Worm (Caenorhabditis elegans) whole organism, late embryonic: ENCODE measurements around the gene R09H10.1.

Source experiments
- C08G9.2 ChIP-seq: sonication (generic microtip); optimal IDR thresholded peaks from 2 replicates; lab custom pipeline; 2016; ENCODE audit warnings: mild to moderate bottlenecking, missing genetic modification characterization, moderate library complexity, missing compliant biosample characterization
- ama-1 ChIP-seq: fragments of 150-350 bp; optimal IDR thresholded peaks from 2 replicates; lab custom pipeline; 2014
- ceh-22 ChIP-seq: sonication (generic microtip); optimal IDR thresholded peaks from 2 replicates; lab custom pipeline; 2017; ENCODE audit warnings: missing biosample characterization, missing genetic modification characterization
- ceh-30 ChIP-seq: fragments of 150-350 bp; optimal IDR thresholded peaks from 2 replicates; lab custom pipeline; 2014; ENCODE audit warnings: missing biosample characterization, missing genetic modification characterization
- ceh-31 ChIP-seq: sonication (generic microtip); optimal IDR thresholded peaks from 2 replicates; lab custom pipeline; 2016; ENCODE audit warnings: missing genetic modification characterization, missing compliant biosample characterization
- ceh-34 ChIP-seq: sonication (generic microtip); optimal IDR thresholded peaks from 2 replicates; lab custom pipeline; 2016; ENCODE audit warnings: mild to moderate bottlenecking, missing genetic modification characterization, missing compliant biosample characterization
- ceh-45 ChIP-seq: fragments of 200-800 bp; sonication (Bioruptor generic); IDR thresholded peaks from 2 replicates; pipeline ENCODE4 v1.3.6; 2022; ENCODE audit warnings: missing genetic modification reagents, missing genetic modification characterization, missing compliant biosample characterization
- ceh-9 ChIP-seq: sonication (generic microtip); optimal IDR thresholded peaks from 2 replicates; lab custom pipeline; 2016; ENCODE audit warnings: mild to moderate bottlenecking, missing genetic modification characterization, inconsistent platforms, missing compliant biosample characterization
- che-1 ChIP-seq: sonication (generic microtip); optimal IDR thresholded peaks from 2 replicates; lab custom pipeline; 2016; ENCODE audit warnings: mild to moderate bottlenecking, missing genetic modification characterization, missing compliant biosample characterization
- dve-1 ChIP-seq: sonication (generic microtip); optimal IDR thresholded peaks from 2 replicates; lab custom pipeline; 2017; ENCODE audit warnings: antibody characterized with exemption, mild to moderate bottlenecking, missing genetic modification characterization, missing compliant biosample characterization
- elt-4 ChIP-seq: sonication (generic microtip); optimal IDR thresholded peaks from 2 replicates; lab custom pipeline; 2016; ENCODE audit warnings: missing genetic modification characterization, missing compliant biosample characterization
- ets-4 ChIP-seq: sonication (generic microtip); optimal IDR thresholded peaks from 2 replicates; lab custom pipeline; 2016; ENCODE audit warnings: missing genetic modification characterization, missing compliant biosample characterization
- fax-1 ChIP-seq: sonication (generic microtip); optimal IDR thresholded peaks from 2 replicates; lab custom pipeline; 2016; ENCODE audit warnings: missing genotype, missing genetic modification characterization, missing compliant biosample characterization
- fkh-10 ChIP-seq: fragments of 150-350 bp; optimal IDR thresholded peaks from 2 replicates; lab custom pipeline; 2014; ENCODE audit warnings: missing biosample characterization, missing genetic modification reagents, missing genetic modification characterization
- gmeb-2 ChIP-seq: sonication (generic microtip); optimal IDR thresholded peaks from 2 replicates; lab custom pipeline; 2016; ENCODE audit warnings: missing genetic modification characterization, inconsistent platforms, missing compliant biosample characterization
- hlh-8 ChIP-seq: sonication (generic microtip); optimal IDR thresholded peaks from 2 replicates; lab custom pipeline; 2016; ENCODE audit warnings: missing genotype, missing genetic modification characterization, missing compliant biosample characterization
- lim-6 ChIP-seq: sonication (generic microtip); optimal IDR thresholded peaks from 2 replicates; lab custom pipeline; 2016; ENCODE audit warnings: missing genetic modification characterization, missing compliant biosample characterization
- madf-2 ChIP-seq: sonication (generic microtip); optimal IDR thresholded peaks from 2 replicates; lab custom pipeline; 2017; ENCODE audit warnings: missing genetic modification characterization, missing compliant biosample characterization
- nfya-1 ChIP-seq: sonication (generic microtip); optimal IDR thresholded peaks from 2 replicates; lab custom pipeline; 2017; ENCODE audit warnings: missing genetic modification characterization, mild to moderate bottlenecking, missing compliant biosample characterization, antibody characterized with exemption, moderate library complexity
- nhr-11 ChIP-seq: fragments of 150-350 bp; optimal IDR thresholded peaks from 2 replicates; lab custom pipeline; 2014; ENCODE audit warnings: missing biosample characterization, missing genetic modification characterization
- npax-4 ChIP-seq: sonication (generic microtip); optimal IDR thresholded peaks from 2 replicates; lab custom pipeline; 2016; ENCODE audit warnings: missing genetic modification characterization, missing compliant biosample characterization
- odd-2 ChIP-seq: sonication (generic microtip); optimal IDR thresholded peaks from 2 replicates; lab custom pipeline; 2017; ENCODE audit warnings: antibody characterized with exemption, mild to moderate bottlenecking, missing genetic modification characterization, missing compliant biosample characterization
- pat-9 ChIP-seq: fragments of 200-800 bp; sonication (Bioruptor generic); optimal IDR thresholded peaks from 2 replicates; lab custom pipeline; 2018; ENCODE audit warnings: mild to moderate bottlenecking, missing genetic modification characterization, moderate library complexity, missing compliant biosample characterization
- pha-2 ChIP-seq: sonication (generic microtip); optimal IDR thresholded peaks from 2 replicates; lab custom pipeline; 2017; ENCODE audit warnings: mild to moderate bottlenecking, missing genetic modification characterization, missing compliant biosample characterization
- pros-1 ChIP-seq: fragments of 150-350 bp; optimal IDR thresholded peaks from 2 replicates; lab custom pipeline; 2014; ENCODE audit warnings: missing biosample characterization, missing genetic modification reagents, missing genetic modification characterization
- ref-2 ChIP-seq: sonication (generic microtip); optimal IDR thresholded peaks from 2 replicates; lab custom pipeline; 2016; ENCODE audit warnings: missing genetic modification characterization, missing compliant biosample characterization
- sdc-2 ChIP-seq: sonication (generic microtip); optimal IDR thresholded peaks from 2 replicates; lab custom pipeline; 2016; ENCODE audit warnings: missing genotype, missing genetic modification characterization, missing compliant biosample characterization
- sox-2 ChIP-seq: fragments of 200-800 bp; sonication (Bioruptor generic); IDR thresholded peaks from 2 replicates; pipeline ENCODE4 v1.3.6; 2022; ENCODE audit warnings: missing genetic modification reagents, missing genetic modification characterization, missing compliant biosample characterization
- tbx-7 ChIP-seq: sonication (generic microtip); optimal IDR thresholded peaks from 2 replicates; lab custom pipeline; 2016; ENCODE audit warnings: missing genotype, missing genetic modification characterization, missing compliant biosample characterization
- ttx-3 ChIP-seq: sonication (generic microtip); optimal IDR thresholded peaks from 2 replicates; lab custom pipeline; 2016; ENCODE audit warnings: missing genetic modification reagents, missing genetic modification characterization, missing compliant biosample characterization
- unc-42 ChIP-seq: sonication (generic microtip); optimal IDR thresholded peaks from 2 replicates; lab custom pipeline; 2016; ENCODE audit warnings: missing genotype, missing genetic modification characterization, missing compliant biosample characterization
- ztf-16 ChIP-seq: sonication (generic microtip); optimal IDR thresholded peaks from 2 replicates; lab custom pipeline; 2017; ENCODE audit warnings: missing genetic modification characterization, missing compliant biosample characterization

Gene R09H10.1

DNA sequence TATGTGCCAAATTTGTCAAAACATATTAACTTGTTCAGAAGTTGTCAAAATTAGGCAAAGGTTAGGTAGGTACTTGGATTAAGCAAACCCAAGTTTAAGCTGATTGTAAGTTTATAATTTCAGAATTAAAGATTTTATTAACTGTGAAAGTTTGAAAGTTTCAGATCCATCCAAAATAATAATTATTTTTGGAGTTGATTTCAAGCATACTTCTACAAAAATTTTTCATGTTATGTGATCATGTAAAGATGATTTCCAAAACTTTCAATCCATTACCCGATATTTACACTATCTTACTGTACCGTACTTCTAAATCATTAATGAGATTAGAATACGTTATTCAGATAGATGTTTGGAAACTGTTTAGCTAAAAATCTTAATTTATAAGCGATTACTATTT, 35.5 kb upstream of the R09H10.1 start:
- TF ChIP-seq nfya-1 (tag; lab: Kevin White, UChicago), result no peak
- TF ChIP-seq odd-2 (tag; lab: Kevin White, UChicago), result no peak
- no peak for TF ChIP-seq hlh-8 (tag; lab: Kevin White, UChicago)
- TF ChIP-seq sdc-2 (tag; lab: Kevin White, UChicago), result no peak
- no peak for TF ChIP-seq ama-1
- no peak for TF ChIP-seq nhr-11 (tag; lab: Kevin White, UChicago)
- TF ChIP-seq gmeb-2 (tag; lab: Kevin White, UChicago), result no peak
- no peak for TF ChIP-seq fkh-10 (GFP tag; lab: Kevin White, UChicago)
- TF ChIP-seq dve-1, result no peak
- no peak for TF ChIP-seq lim-6 (tag; lab: Kevin White, UChicago)
- no peak for TF ChIP-seq C08G9.2 (tag; lab: Kevin White, UChicago)
- TF ChIP-seq elt-4 (tag; lab: Kevin White, UChicago), result no peak
- TF ChIP-seq tbx-7, result no peak
- TF ChIP-seq che-1 (tag; lab: Kevin White, UChicago), result no peak
- TF ChIP-seq ceh-34 (tag; lab: Kevin White, UChicago), result no peak
- TF ChIP-seq pros-1 (tag; lab: Kevin White, UChicago), result no peak
- TF ChIP-seq ceh-31 (tag; lab: Kevin White, UChicago), result no peak

DNA sequence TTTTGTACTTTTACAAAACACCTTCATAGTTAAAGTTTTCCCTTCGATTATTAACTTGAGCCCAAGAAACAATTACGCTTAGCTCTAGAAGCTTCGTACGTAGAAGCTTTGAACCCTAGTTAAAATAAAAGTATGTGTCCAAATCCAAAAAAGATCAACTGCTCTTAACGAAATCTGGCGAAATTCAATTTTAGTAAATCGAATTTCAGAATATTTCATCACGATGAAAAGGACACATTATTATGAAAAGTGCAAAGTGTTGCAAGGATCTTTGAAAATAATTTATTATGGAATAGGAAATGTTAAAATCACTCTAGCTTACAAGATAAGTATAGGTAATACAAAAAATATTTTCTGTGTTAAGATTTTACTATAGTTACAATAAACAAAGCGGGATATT, 34.8 kb upstream of the R09H10.1 start:
- TF ChIP-seq unc-42 (tag; lab: Kevin White, UChicago) (peak; percentile 10), ceh-9 (tag; lab: Kevin White, UChicago) (no peak)

DNA sequence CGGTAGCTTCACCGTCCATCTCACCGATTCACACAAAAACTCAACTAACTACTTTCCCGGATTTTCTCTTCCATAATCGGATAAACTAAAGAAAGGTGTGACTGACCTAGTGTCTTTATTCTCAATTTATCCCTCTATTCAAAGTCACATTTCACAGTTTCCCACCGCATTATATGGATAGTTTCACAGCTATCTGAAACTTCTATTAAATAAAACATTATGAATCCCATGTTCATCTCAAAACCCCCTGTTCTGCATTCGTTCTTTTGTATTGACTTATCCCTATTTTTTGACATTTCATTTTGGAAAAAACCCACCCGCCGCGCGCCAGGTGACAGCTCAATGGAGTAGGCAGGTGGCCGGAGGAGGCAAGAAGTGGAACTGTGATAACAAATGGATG, 32.3 kb upstream of the R09H10.1 start:
- TF ChIP-seq ceh-22 (tag; lab: Kevin White, UChicago) (no peak), madf-2 (tag; lab: Kevin White, UChicago) (no peak), che-1 (tag; lab: Kevin White, UChicago) (no peak), pros-1 (tag; lab: Kevin White, UChicago) (no peak), sox-2 (GFP tag; lab: Robert Waterston, UW) (no peak), ttx-3 (tag; lab: Kevin White, UChicago) (no peak), tbx-7 (no peak), ceh-31 (tag; lab: Kevin White, UChicago) (no peak), unc-42 (tag; lab: Kevin White, UChicago) (no peak), elt-4 (tag; lab: Kevin White, UChicago) (no peak), ceh-30 (tag; lab: Kevin White, UChicago) (no peak), ceh-45 (GFP tag; lab: Robert Waterston, UW) (no peak)

DNA sequence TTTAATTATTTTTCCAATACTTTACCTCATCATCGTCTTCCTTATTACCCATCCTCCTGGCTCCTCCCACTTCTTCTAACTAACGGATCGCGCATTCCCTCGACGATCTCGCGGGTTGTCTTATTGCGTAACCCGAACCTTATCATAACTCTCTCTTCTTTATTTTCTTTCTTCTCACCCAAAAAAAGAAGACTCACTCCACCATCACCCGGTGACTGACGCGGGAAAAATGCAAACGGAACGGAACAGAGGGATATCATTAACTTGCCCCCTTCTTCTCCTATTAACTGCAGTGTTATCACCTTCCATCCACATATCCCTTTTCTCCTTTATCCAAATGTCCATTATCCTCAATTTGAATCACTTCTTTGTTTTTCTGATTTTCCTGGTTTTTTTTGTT, 30.0 kb upstream of the R09H10.1 start:
- TF ChIP-seq pat-9 (tag; lab: Kevin White, UChicago) (no peak), ref-2 (tag; lab: Kevin White, UChicago) (peak; percentile 31), unc-42 (tag; lab: Kevin White, UChicago) (no peak)

DNA sequence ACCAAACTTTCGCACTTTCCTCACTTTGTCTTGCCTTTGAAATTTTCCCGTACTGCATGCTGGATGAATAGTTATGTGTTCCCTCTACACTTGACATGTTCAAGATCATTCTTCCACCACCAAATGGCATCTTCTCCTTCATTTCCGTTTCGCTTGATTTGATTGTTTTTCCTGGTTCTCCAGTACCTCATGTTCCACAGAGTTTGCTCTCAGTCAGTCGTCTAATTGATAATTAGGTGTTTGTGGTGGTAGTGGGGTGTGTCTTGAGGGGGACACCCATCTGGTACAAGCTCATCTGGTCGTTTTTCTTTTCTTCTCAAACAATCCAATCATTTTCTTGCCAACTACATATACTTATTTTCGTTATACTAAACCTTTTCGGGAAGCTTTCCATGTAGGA, 29.1 kb upstream of the R09H10.1 start:
- no peak for TF ChIP-seq fax-1 (tag; lab: Kevin White, UChicago)
- TF ChIP-seq unc-42 (tag; lab: Kevin White, UChicago), result peak; percentile 69
- TF ChIP-seq pha-2 (tag; lab: Kevin White, UChicago), result no peak
- TF ChIP-seq ztf-16 (tag; lab: Kevin White, UChicago), result no peak
- no peak for TF ChIP-seq npax-4 (tag; lab: Kevin White, UChicago)

DNA sequence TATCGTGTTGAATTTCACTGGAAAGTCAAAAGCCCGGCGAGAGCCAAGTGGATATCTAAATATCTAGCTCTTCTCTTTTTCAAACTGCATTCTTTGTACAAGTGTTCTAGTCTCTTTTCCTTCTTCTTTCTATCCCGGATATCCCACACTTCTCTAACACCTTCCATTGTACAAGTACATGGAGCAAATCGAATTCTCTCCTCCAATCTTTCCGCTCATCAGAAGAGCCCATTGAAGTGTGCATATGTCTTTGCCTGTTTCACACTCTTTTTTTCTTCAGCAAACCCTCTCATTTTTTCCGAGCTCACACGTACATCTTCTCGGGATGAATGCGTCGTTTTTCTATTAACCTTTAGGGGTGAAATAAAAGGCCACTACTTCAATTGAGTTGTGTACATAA, 26.6 kb upstream of the R09H10.1 start:
- TF ChIP-seq tbx-7, result no peak
- TF ChIP-seq unc-42 (tag; lab: Kevin White, UChicago), result peak; percentile 59
- no peak for TF ChIP-seq ets-4 (tag; lab: Kevin White, UChicago)
- TF ChIP-seq, all 69 proteins: peak for 1
